Worm (Caenorhabditis elegans) whole organism, L1 larva: ENCODE measurements around the gene H20E11.1.
A peak's percentile ranks its signal among the peaks of the same experiment; 100 is the strongest.

Experiments
- ceh-88 ChIP-seq: fragments of 200-800 bp; sonication (Bioruptor generic); IDR thresholded peaks from 2 replicates; pipeline ENCODE4 v1.3.6; 2022; ENCODE audit warnings: missing genetic modification characterization, missing compliant biosample characterization
- ceh-90 ChIP-seq: sonication (generic microtip); optimal IDR thresholded peaks from 2 replicates; lab custom pipeline; 2016; ENCODE audit warnings: missing genetic modification characterization, missing compliant biosample characterization
- fos-1 ChIP-seq: fragments of 150-350 bp; optimal IDR thresholded peaks from 2 replicates; lab custom pipeline; 2014; ENCODE audit warnings: missing biosample characterization, missing genetic modification characterization
- nhr-11 ChIP-seq: fragments of 150-350 bp; optimal IDR thresholded peaks from 2 replicates; lab custom pipeline; 2014; ENCODE audit warnings: missing biosample characterization, missing genetic modification characterization
- unc-30 ChIP-seq: sonication (generic microtip); optimal IDR thresholded peaks from 2 replicates; lab custom pipeline; 2017; ENCODE audit warnings: missing biosample characterization, missing genetic modification characterization
- unc-86 ChIP-seq: sonication (generic microtip); optimal IDR thresholded peaks from 2 replicates; lab custom pipeline; 2016; ENCODE audit warnings: missing genetic modification characterization, missing compliant biosample characterization

DNA sequence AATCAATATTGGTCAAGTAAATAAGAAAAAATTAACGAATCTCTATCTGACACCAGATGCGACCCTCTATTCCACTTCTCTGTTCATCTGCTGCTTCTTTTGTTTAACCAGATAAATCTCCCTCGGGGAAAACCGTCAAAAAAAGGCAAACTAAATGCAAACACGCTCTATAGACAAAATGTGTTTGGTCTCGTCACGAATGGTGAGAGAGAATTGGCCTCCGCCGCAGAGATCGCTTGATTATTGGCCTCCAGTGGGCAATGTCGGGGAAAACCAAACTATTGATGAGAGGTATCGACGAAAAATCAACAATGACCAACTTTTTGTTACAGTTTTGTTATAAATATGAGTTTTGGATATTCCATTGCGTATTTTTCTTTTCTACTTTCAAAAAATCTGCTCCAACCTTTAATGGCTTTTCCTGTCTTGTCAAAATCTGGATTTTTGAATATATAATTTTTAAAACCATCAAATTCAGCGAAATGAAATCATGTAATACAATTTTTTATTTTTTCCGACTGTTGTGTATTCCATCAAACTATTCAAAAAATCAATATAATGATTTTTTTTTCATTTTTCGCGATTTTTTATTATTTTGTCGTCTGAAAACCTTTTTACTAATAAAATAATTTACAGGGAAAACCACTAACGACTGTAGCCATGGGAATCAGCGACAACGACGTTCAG lies 39.4 kb upstream of the H20E11.1 start, which contains the start of the genes C17H12.2 and vha-8:
- peak; percentile 92 for TF ChIP-seq fos-1
- peak; percentile 47 for TF ChIP-seq nhr-11 (tag; lab: Kevin White, UChicago)
- no peak; the same call in 1 of the 2 replicates for TF ChIP-seq ceh-88
- peak; percentile 85 for TF ChIP-seq unc-86 (tag; lab: Kevin White, UChicago)
- TF ChIP-seq unc-30 (tag; lab: Kevin White, UChicago): no peak
- no peak for TF ChIP-seq ceh-90 (tag; lab: Kevin White, UChicago)
